Fruit fly (Drosophila melanogaster): Measurements from ENCODE around the gene Rad23.
"Not testable (repeated sequence)": the region's sequence is repeated elsewhere in the genome, so short reads cannot be mapped to it uniquely, and the experiment has no call there.

Rad23 gene

DNA sequence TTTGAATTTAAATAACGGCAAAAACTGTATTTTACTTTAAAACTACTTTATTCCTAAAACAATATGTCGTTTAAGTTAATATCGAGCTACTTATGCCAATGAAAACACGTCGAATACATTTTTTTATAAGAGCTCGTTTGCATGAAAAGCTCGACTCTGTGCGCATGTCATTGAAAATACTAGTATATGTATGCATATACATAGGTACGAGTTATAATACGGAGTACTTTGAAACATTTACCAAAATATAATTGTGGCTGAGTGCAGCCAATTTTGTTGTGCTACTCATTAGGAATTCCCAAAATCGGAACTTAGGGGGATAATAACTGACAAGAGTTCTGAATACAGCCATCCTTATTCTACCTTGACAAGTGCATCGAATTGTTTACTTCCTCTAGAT lies 2.2 kb upstream of the Rad23 start:
- no peak for TF ChIP-seq salr (GFP tag; optimal IDR thresholded peaks at IDR 0.05)
- TF ChIP-seq Sox15 (GFP tag; optimal IDR thresholded peaks at IDR 0.05): no peak
- no peak for TF ChIP-seq CG8119 (GFP tag; IDR thresholded peaks at IDR 0.05)
- no peak for TF ChIP-seq CG7368 (GFP tag; optimal IDR thresholded peaks at IDR 0.05)
- TF ChIP-seq CG11902 (GFP tag; optimal IDR thresholded peaks at IDR 0.05): no peak
- TF ChIP-seq Hr38 (GFP tag; optimal IDR thresholded peaks at IDR 0.05): no peak
- TF ChIP-seq CG8632 (GFP tag; optimal IDR thresholded peaks at IDR 0.05): no peak
- TF ChIP-seq CG16779 (tag; optimal IDR thresholded peaks at IDR 0.05): no peak
- TF ChIP-seq CG9139 (GFP tag; optimal IDR thresholded peaks at IDR 0.05): no peak
- no peak for TF ChIP-seq fd59A (GFP tag; optimal IDR thresholded peaks at IDR 0.05)
- TF ChIP-seq CG11762 (GFP tag; optimal IDR thresholded peaks at IDR 0.05; ENCODE audit: insufficient read depth): no peak
- no peak for TF ChIP-seq dsx (GFP tag; optimal IDR thresholded peaks at IDR 0.05; ENCODE audit: poor library complexity, severe bottlenecking)
- no peak for TF ChIP-seq ss (GFP tag; optimal IDR thresholded peaks at IDR 0.05)
- no peak for TF ChIP-seq dac (GFP tag; optimal IDR thresholded peaks at IDR 0.05)
- TF ChIP-seq CG3032 (tag; optimal IDR thresholded peaks at IDR 0.05): no peak
- no peak for TF ChIP-seq Gug (GFP tag; IDR thresholded peaks at IDR 0.05)
- TF ChIP-seq net (GFP tag; optimal IDR thresholded peaks at IDR 0.05): no peak
- no peak for TF ChIP-seq pdm3 (GFP tag; optimal IDR thresholded peaks at IDR 0.05)
- TF ChIP-seq CG4318 (GFP tag; optimal IDR thresholded peaks at IDR 0.05): no peak
- TF ChIP-seq CG34406 (GFP tag; optimal IDR thresholded peaks at IDR 0.05): no peak

DNA sequence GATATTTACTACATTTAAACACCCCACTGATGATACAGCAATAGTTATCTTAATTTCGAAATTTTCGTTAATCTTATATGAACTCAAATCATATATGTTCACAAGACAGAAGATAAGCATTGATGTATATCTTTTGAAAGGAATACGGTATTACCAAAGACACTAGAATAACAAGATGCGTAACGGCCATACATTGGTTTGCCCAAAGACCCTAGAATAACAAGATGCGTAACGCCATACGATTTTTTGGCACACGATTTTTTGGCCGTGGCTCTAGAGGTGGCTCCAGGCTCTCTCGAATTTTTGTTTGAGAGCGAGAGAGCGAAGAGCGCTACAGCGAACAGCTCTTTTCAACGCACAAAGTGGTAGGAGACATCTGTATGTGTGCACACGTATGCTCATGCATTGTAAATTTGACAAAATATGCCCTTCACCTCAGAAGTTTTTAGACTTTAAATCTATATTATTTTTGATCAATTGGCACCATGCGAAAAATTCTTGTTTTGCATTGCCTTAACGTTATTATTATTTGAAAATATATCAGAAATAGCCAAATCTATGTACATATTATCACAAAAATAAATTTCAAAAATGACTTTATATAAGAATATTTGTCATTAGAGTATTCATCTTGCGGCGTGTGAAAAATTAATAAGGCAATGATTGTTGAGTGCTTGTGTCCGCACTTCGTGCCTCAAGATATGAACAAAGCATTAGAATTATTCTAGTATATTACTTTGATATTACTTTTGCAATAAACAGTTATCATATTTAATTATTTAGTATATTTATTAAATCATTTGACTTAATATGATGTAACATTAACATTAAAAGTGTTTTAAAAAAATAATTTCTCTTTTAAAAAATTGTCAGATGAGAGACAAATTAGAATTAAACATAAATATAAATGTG lies 1.2 kb upstream of the Rad23 start, which contains the start of gene Syt7:
Gene Syt7 (minus strand): TSS at position 51 of the 912 bp plus-strand sequence.
- not testable (repeated sequence) for TF ChIP-seq CG8119 (GFP tag; IDR thresholded peaks at IDR 0.05); CG6163 (GFP tag; IDR thresholded peaks at IDR 0.05); OdsH (GFP tag; optimal IDR thresholded peaks at IDR 0.05)

DNA sequence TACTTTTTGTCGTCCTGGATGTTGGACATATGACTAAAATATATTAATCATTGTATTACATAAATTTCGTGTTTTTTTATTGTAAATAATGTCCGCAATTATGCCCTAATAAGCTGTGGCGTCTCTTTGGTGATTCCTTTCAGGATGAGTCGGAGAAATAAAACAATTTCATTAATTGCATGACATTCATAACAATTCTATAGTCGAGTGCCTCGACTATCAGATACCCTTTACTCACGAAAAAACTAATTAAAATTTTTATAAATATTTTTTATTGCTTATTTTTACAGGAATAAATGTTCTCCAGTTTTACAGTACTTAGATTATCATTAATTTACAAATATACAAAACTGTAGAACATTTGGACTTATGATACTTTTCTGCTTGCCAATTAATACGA lies 2.8 kb downstream of the Rad23 start:
- no peak for TF ChIP-seq Sox14 (GFP tag; optimal IDR thresholded peaks at IDR 0.05)
- no peak for TF ChIP-seq fd85E (GFP tag; optimal IDR thresholded peaks at IDR 0.05)
- no peak for TF ChIP-seq dac (GFP tag; optimal IDR thresholded peaks at IDR 0.05)
- TF ChIP-seq Eip75B (GFP tag; optimal IDR thresholded peaks at IDR 0.05): no peak
- TF ChIP-seq ss (GFP tag; optimal IDR thresholded peaks at IDR 0.05): no peak
- TF ChIP-seq CG6276 (GFP tag; optimal IDR thresholded peaks at IDR 0.05): no peak
- TF ChIP-seq CG10669 (GFP tag; optimal IDR thresholded peaks at IDR 0.05): no peak
- TF ChIP-seq salr (GFP tag; optimal IDR thresholded peaks at IDR 0.05): no peak
- no peak for TF ChIP-seq Ets96B (tag; optimal IDR thresholded peaks at IDR 0.05)
- TF ChIP-seq OdsH (GFP tag; optimal IDR thresholded peaks at IDR 0.05): no peak
- TF ChIP-seq CG31627 (GFP tag; optimal IDR thresholded peaks at IDR 0.05): no peak
- TF ChIP-seq vri (GFP tag; optimal IDR thresholded peaks at IDR 0.05): no peak
- no peak for TF ChIP-seq CG15336 (GFP tag; IDR thresholded peaks at IDR 0.05)
- TF ChIP-seq CG3919 (GFP tag; optimal IDR thresholded peaks at IDR 0.05): no peak
- TF ChIP-seq Sox15 (GFP tag; optimal IDR thresholded peaks at IDR 0.05): no peak
- TF ChIP-seq spab (GFP tag; optimal IDR thresholded peaks at IDR 0.05): no peak
- TF ChIP-seq CG6163 (GFP tag; IDR thresholded peaks at IDR 0.05): no peak
- TF ChIP-seq Hr38 (GFP tag; optimal IDR thresholded peaks at IDR 0.05): no peak
- no peak for TF ChIP-seq CG6854 (GFP tag; optimal IDR thresholded peaks at IDR 0.05)
- no peak for TF ChIP-seq CG3032 (tag; optimal IDR thresholded peaks at IDR 0.05)

DNA sequence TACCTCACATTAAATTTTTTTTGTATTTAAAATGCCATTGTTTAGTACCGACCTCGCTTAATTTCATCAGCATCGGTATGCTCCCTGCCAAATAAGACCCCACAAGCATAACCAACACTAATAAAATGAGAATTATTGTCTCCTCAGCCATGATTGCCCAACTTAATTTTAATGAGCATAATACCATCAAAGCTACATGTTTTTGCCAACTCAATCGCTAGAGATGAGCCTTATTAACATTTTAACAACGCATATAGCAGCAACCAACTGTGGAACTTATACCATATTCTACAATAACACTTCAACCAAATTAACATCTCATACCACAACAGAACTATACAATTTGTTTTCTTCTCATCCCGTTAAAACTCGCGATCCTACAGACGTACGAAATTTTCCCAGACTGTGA lies 5.8 kb downstream of the Rad23 start, which contains the start of gene Zip102B:
Gene Zip102B (minus strand): TSS at position 392 of the 409 bp plus-strand sequence.
- peak; percentile 72 for TF ChIP-seq Eip78C (GFP tag)
- no peak for TF ChIP-seq vri (GFP tag; optimal IDR thresholded peaks at IDR 0.05)
